Fruit fly (Drosophila melanogaster) whole organism, embryonic: ENCODE data around the gene Arp10.

ENCODE experiments used
- Atf6 ChIP-seq: fragments of 200-800 bp; sonication (Bioruptor generic); IDR thresholded peaks from 2 replicates; pipeline ENCODE4 v1.3.6; 2022; ENCODE audit warnings: missing biosample characterization, missing genetic modification characterization
- BEAF-32 ChIP-seq: fragments of 200-800 bp; sonication (Bioruptor generic); optimal IDR thresholded peaks from 3 replicates; lab custom pipeline; 2017; ENCODE audit warnings: missing biosample characterization, missing genetic modification characterization, mild to moderate bottlenecking, moderate library complexity, missing genetic modification reagents
- CG10267 ChIP-seq: fragments of 200-800 bp; sonication (Bioruptor generic); optimal IDR thresholded peaks from 2 replicates; lab custom pipeline; 2018; ENCODE audit warnings: missing biosample characterization, mild to moderate bottlenecking, missing genetic modification characterization, moderate library complexity
- CG10274 ChIP-seq: fragments of 200-800 bp; sonication (Bioruptor generic); optimal IDR thresholded peaks from 3 replicates; lab custom pipeline; 2017; ENCODE audit warnings: missing biosample characterization, mild to moderate bottlenecking, missing genetic modification characterization
- CG10543 ChIP-seq: fragments of 200-800 bp; sonication (Bioruptor generic); optimal IDR thresholded peaks from 3 replicates; lab custom pipeline; 2017; ENCODE audit warnings: missing biosample characterization, mild to moderate bottlenecking, missing genetic modification characterization, moderate library complexity
- CG11398 ChIP-seq: fragments of 200-800 bp; sonication (Bioruptor generic); optimal IDR thresholded peaks from 2 replicates; lab custom pipeline; 2016; ENCODE audit warnings: missing biosample characterization, missing genetic modification characterization
- CG11456 ChIP-seq: fragments of 200-800 bp; sonication (Bioruptor generic); IDR thresholded peaks from 3 replicates; pipeline ENCODE4 v1.3.6; 2022; ENCODE audit warnings: missing biosample characterization, missing genetic modification characterization
- CG12155 ChIP-seq: fragments of 200-800 bp; sonication (Bioruptor generic); optimal IDR thresholded peaks from 3 replicates; lab custom pipeline; 2016; ENCODE audit warnings: missing biosample characterization, missing genetic modification characterization
- CG16779 ChIP-seq: fragments of 200-800 bp; sonication (Bioruptor generic); IDR thresholded peaks from 2 replicates; pipeline ENCODE4 v1.3.6; 2022; ENCODE audit warnings: missing biosample characterization, missing genetic modification characterization
- CG16813 ChIP-seq: fragments of 200-800 bp; sonication (Bioruptor generic); IDR thresholded peaks from 3 replicates; pipeline ENCODE4 v1.3.6; 2022; ENCODE audit warnings: missing biosample characterization, missing genetic modification characterization; ENCODE audit not compliant: partially characterized antibody
- CG16815 ChIP-seq: fragments of 200-800 bp; sonication (Bioruptor generic); optimal IDR thresholded peaks from 3 replicates; lab custom pipeline; 2017; ENCODE audit warnings: missing biosample characterization, mild to moderate bottlenecking, missing genetic modification characterization
- CG17328 ChIP-seq: fragments of 200-800 bp; sonication (Bioruptor generic); IDR thresholded peaks from 2 replicates; pipeline ENCODE4 v1.3.6; 2022; ENCODE audit warnings: missing biosample characterization, missing genetic modification characterization
- CG17385 ChIP-seq: fragments of 200-800 bp; sonication (Bioruptor generic); optimal IDR thresholded peaks from 3 replicates; lab custom pipeline; 2018; ENCODE audit warnings: missing biosample characterization, mild to moderate bottlenecking, missing genetic modification characterization
- CG18476 ChIP-seq: fragments of 200-800 bp; sonication (Bioruptor generic); optimal IDR thresholded peaks from 2 replicates; lab custom pipeline; 2016; ENCODE audit warnings: missing biosample characterization, mild to moderate bottlenecking, missing genetic modification characterization
- CG18764 ChIP-seq: fragments of 200-800 bp; sonication (Bioruptor generic); optimal IDR thresholded peaks from 3 replicates; lab custom pipeline; 2016; ENCODE audit warnings: missing biosample characterization, missing genetic modification characterization
- CG3065 ChIP-seq: fragments of 200-800 bp; sonication (Bioruptor generic); optimal IDR thresholded peaks from 2 replicates; lab custom pipeline; 2016; ENCODE audit warnings: missing biosample characterization, missing genetic modification characterization
- CG3163 ChIP-seq: fragments of 200-800 bp; sonication (Bioruptor generic); optimal IDR thresholded peaks from 3 replicates; lab custom pipeline; 2016; ENCODE audit warnings: missing biosample characterization, missing genetic modification characterization
- CG34422 ChIP-seq: fragments of 200-800 bp; sonication (Bioruptor generic); IDR thresholded peaks from 3 replicates; pipeline ENCODE4 v1.3.6; 2022; ENCODE audit warnings: missing biosample characterization, missing genetic modification characterization
- CG4328 ChIP-seq: fragments of 200-800 bp; sonication (Bioruptor generic); optimal IDR thresholded peaks from 3 replicates; lab custom pipeline; 2017; ENCODE audit warnings: missing biosample characterization, missing genetic modification reagents, missing genetic modification characterization
- CG6175 ChIP-seq: fragments of 200-800 bp; sonication (Bioruptor generic); IDR thresholded peaks from 3 replicates; pipeline ENCODE4 v1.3.6; 2022; ENCODE audit warnings: missing biosample characterization, missing genetic modification characterization
- CG6854 ChIP-seq: fragments of 200-800 bp; sonication (Bioruptor generic); optimal IDR thresholded peaks from 3 replicates; lab custom pipeline; 2017; ENCODE audit warnings: missing biosample characterization, mild to moderate bottlenecking, missing genetic modification characterization
- CoRest ChIP-seq: fragments of 200-800 bp; sonication (Bioruptor generic); optimal IDR thresholded peaks from 3 replicates; lab custom pipeline; 2018; ENCODE audit warnings: missing biosample characterization, mild to moderate bottlenecking, missing genetic modification characterization, moderate library complexity
- CrebB ChIP-seq: fragments of 200-800 bp; sonication (Bioruptor generic); optimal IDR thresholded peaks from 3 replicates; lab custom pipeline; 2018; ENCODE audit warnings: missing biosample characterization, mild to moderate bottlenecking, missing genetic modification characterization
- Dip3 ChIP-seq: fragments of 200-800 bp; sonication (Bioruptor generic); optimal IDR thresholded peaks from 3 replicates; lab custom pipeline; 2016; ENCODE audit warnings: missing biosample characterization, missing genetic modification characterization
- Fer3 ChIP-seq: fragments of 200-800 bp; sonication (Bioruptor generic); optimal IDR thresholded peaks from 2 replicates; lab custom pipeline; 2018; ENCODE audit warnings: missing biosample characterization, mild to moderate bottlenecking, missing genetic modification characterization, moderate library complexity
- H2.0 ChIP-seq: fragments of 200-800 bp; sonication (Bioruptor generic); IDR thresholded peaks from 2 replicates; pipeline ENCODE4 v1.3.6; 2022; ENCODE audit warnings: missing biosample characterization, missing genetic modification characterization
- Max ChIP-seq: fragments of 200-800 bp; sonication (Bioruptor generic); optimal IDR thresholded peaks from 2 replicates; lab custom pipeline; 2016; ENCODE audit warnings: missing biosample characterization, mild to moderate bottlenecking, missing genetic modification characterization
- Myb ChIP-seq: fragments of 200-800 bp; sonication (Bioruptor generic); optimal IDR thresholded peaks from 2 replicates; lab custom pipeline; 2016; ENCODE audit warnings: missing biosample characterization, missing genetic modification characterization
- Ptx1 ChIP-seq: fragments of 200-800 bp; sonication (Bioruptor generic); IDR thresholded peaks from 2 replicates; pipeline ENCODE4 v1.3.6; 2022; ENCODE audit warnings: missing biosample characterization, missing genetic modification characterization
- Taf1 ChIP-seq: fragments of 200-800 bp; sonication (Bioruptor generic); IDR thresholded peaks from 2 replicates; pipeline ENCODE4 v1.3.6; 2022; ENCODE audit warnings: missing biosample characterization, missing genetic modification characterization
- Tbp ChIP-seq: fragments of >200 bp; optimal IDR thresholded peaks from 2 replicates; lab custom pipeline; 2018; ENCODE audit warnings: missing biosample characterization, missing genetic modification characterization
- Xrp1 ChIP-seq: fragments of 200-800 bp; sonication (Bioruptor generic); IDR thresholded peaks from 2 replicates; pipeline ENCODE4 v1.3.6; 2022; ENCODE audit warnings: missing biosample characterization, missing genetic modification characterization
- al ChIP-seq: fragments of 200-800 bp; sonication (Bioruptor generic); IDR thresholded peaks from 2 replicates; pipeline ENCODE4 v1.3.6; 2022; ENCODE audit warnings: missing biosample characterization, missing genetic modification characterization
- bigmax ChIP-seq: fragments of 200-800 bp; sonication (Bioruptor generic); optimal IDR thresholded peaks from 2 replicates; lab custom pipeline; 2018; ENCODE audit warnings: missing biosample characterization, mild to moderate bottlenecking, missing genetic modification characterization
- cato ChIP-seq: fragments of 200-800 bp; sonication (Bioruptor generic); optimal IDR thresholded peaks from 2 replicates; lab custom pipeline; 2016; ENCODE audit warnings: missing biosample characterization, missing genetic modification characterization, borderline replicate concordance
- corto ChIP-seq: fragments of 200-800 bp; sonication (Bioruptor generic); optimal IDR thresholded peaks from 2 replicates; lab custom pipeline; 2016; ENCODE audit warnings: missing biosample characterization, mild to moderate bottlenecking, missing genetic modification characterization, moderate library complexity
- dan ChIP-seq: fragments of 200-800 bp; sonication (Bioruptor generic); IDR thresholded peaks from 2 replicates; pipeline ENCODE4 v1.3.6; 2022; ENCODE audit warnings: missing biosample characterization, missing genetic modification characterization
- eve ChIP-seq, 2 experiments: fragments of >200 bp; optimal IDR thresholded peaks; 2 replicates each; lab custom pipeline; 2017; ENCODE audit warnings: missing biosample characterization in 2 of 2, missing genetic modification characterization in 2 of 2
- ind ChIP-seq: fragments of 200-800 bp; sonication (Bioruptor generic); optimal IDR thresholded peaks from 3 replicates; lab custom pipeline; 2016; ENCODE audit warnings: missing biosample characterization, missing genetic modification characterization
- jigr1 ChIP-seq: fragments of 200-800 bp; sonication (Bioruptor generic); IDR thresholded peaks from 3 replicates; pipeline ENCODE4 v1.3.6; 2022; ENCODE audit warnings: missing biosample characterization, missing genetic modification characterization
- maf-S ChIP-seq: fragments of 200-800 bp; sonication (Bioruptor generic); optimal IDR thresholded peaks from 2 replicates; lab custom pipeline; 2016; ENCODE audit warnings: missing biosample characterization, missing genetic modification characterization
- mld ChIP-seq: fragments of 200-800 bp; sonication (Bioruptor generic); IDR thresholded peaks from 3 replicates; pipeline ENCODE4 v1.3.6; 2022; ENCODE audit warnings: missing biosample characterization, missing genetic modification characterization; ENCODE audit not compliant: partially characterized antibody
- nom ChIP-seq: fragments of 200-800 bp; sonication (Bioruptor generic); optimal IDR thresholded peaks from 2 replicates; lab custom pipeline; 2017; ENCODE audit warnings: missing biosample characterization, missing genetic modification characterization, mild to moderate bottlenecking, moderate library complexity, missing genetic modification reagents
- odd ChIP-seq: fragments of 200-800 bp; sonication (Bioruptor generic); optimal IDR thresholded peaks from 2 replicates; lab custom pipeline; 2017; ENCODE audit warnings: missing biosample characterization, mild to moderate bottlenecking, missing genetic modification characterization
- onecut ChIP-seq: fragments of 200-800 bp; sonication (Bioruptor generic); IDR thresholded peaks from 2 replicates; pipeline ENCODE4 v1.3.6; 2022; ENCODE audit warnings: missing biosample characterization, missing genetic modification characterization
- otp ChIP-seq: fragments of 200-800 bp; sonication (Bioruptor generic); IDR thresholded peaks from 3 replicates; pipeline ENCODE4, ENCODE4 v1.3.6; 2022; ENCODE audit warnings: missing biosample characterization, missing genetic modification characterization
- sima ChIP-seq: fragments of 200-800 bp; sonication (Bioruptor generic); optimal IDR thresholded peaks from 2 replicates; lab custom pipeline; 2016; ENCODE audit warnings: missing biosample characterization, missing genetic modification characterization
- slp2 ChIP-seq: fragments of 200-800 bp; sonication (Bioruptor generic); optimal IDR thresholded peaks from 2 replicates; lab custom pipeline; 2016; ENCODE audit warnings: missing biosample characterization, missing genetic modification characterization
- stc ChIP-seq: fragments of 200-800 bp; sonication (Bioruptor generic); IDR thresholded peaks from 2 replicates; pipeline ENCODE4 v1.3.6; 2022; ENCODE audit warnings: missing biosample characterization, missing genetic modification characterization
- unpg ChIP-seq: fragments of 200-800 bp; sonication (Bioruptor generic); optimal IDR thresholded peaks from 3 replicates; lab custom pipeline; 2018; ENCODE audit warnings: missing biosample characterization, mild to moderate bottlenecking, missing genetic modification characterization, moderate library complexity
- vnd ChIP-seq: fragments of 200-800 bp; sonication (Bioruptor generic); IDR thresholded peaks from 3 replicates; pipeline ENCODE4 v1.3.6; 2022; ENCODE audit warnings: missing biosample characterization, missing genetic modification characterization; ENCODE audit not compliant: partially characterized antibody

Gene Arp10

DNA sequence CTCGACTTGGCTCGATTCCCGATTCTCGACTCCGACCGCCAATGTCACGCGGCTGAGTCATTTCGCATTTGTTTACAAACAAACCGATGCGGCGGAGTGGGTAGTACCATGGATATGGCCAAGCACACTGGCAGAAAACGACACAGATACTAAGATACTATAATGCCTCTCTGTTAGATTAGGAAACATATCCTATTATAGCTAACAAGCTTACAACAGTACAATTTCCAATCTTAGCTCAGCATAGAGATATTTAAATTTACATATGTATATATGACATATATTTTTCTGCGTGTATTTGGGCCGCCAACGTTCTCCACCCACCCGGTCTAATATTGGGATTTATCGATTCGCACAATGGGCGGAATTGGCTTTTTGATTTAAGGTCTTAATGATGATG is 42.0 kb downstream of the Arp10 start (continued):
- TF ChIP-seq H2.0 (peak; percentile 71), otp (GFP tag; lab: Robert Waterston, UW) (peak; percentile 76; the same call in 2 of the 3 replicates), odd (GFP tag; lab: Kevin White, UChicago) (no peak), CG18476 (GFP tag; lab: Kevin White, UChicago) (peak; percentile 49), Atf6 (GFP tag; lab: Robert Waterston, UW) (peak; percentile 89), CG6175 (GFP tag; lab: Robert Waterston, UW) (peak; percentile 74), unpg (GFP tag; lab: Kevin White, UChicago) (peak; percentile 75), Xrp1 (GFP tag; lab: Robert Waterston, UW) (peak; percentile 71), CG10274 (GFP tag; lab: Kevin White, UChicago) (peak; percentile 43), Dip3 (GFP tag; lab: Kevin White, UChicago) (peak; percentile 51), Tbp (GFP tag; lab: Kevin White, UChicago) (no peak), Myb (GFP tag; lab: Kevin White, UChicago) (peak; percentile 19), CG10543 (GFP tag; lab: Kevin White, UChicago) (peak; percentile 66), cato (GFP tag; lab: Kevin White, UChicago) (no peak), CG11456 (GFP tag; lab: Robert Waterston, UW) (peak; percentile 80), Max (peak; percentile 52), CG3065 (peak; percentile 19), CG34422 (GFP tag; lab: Robert Waterston, UW) (peak; percentile 76), dan (GFP tag; lab: Robert Waterston, UW) (0 out of 2 replicates have a peak, but pooled peaks have one; percentile 23), vnd (GFP tag; lab: Robert Waterston, UW) (no peak), corto (peak; percentile 44), bigmax (no peak), CG16779 (GFP tag; lab: Robert Waterston, UW) (0 out of 2 replicates have a peak, but pooled peaks have one; percentile 27), CG3163 (no peak), Ptx1 (GFP tag; lab: Robert Waterston, UW) (peak; percentile 82), CG18764 (GFP tag; lab: Kevin White, UChicago) (peak; percentile 35), ind (GFP tag; lab: Kevin White, UChicago) (peak; percentile 76), maf-S (GFP tag; lab: Kevin White, UChicago) (peak; percentile 2), slp2 (GFP tag; lab: Kevin White, UChicago) (peak; percentile 42), CG16815 (GFP tag; lab: Kevin White, UChicago) (peak; percentile 31), sima (no peak), CG4328 (GFP tag; lab: Kevin White, UChicago) (peak; percentile 49), al (GFP tag; lab: Robert Waterston, UW) (peak; percentile 87), CG17385 (GFP tag; lab: Kevin White, UChicago) (peak; percentile 69), nom (GFP tag; lab: Kevin White, UChicago) (peak; percentile 21), CG17328 (peak; percentile 74), CG16813 (GFP tag; lab: Robert Waterston, UW) (no peak), eve (GFP tag; optimal IDR thresholded peaks at IDR 0.05; lab: Kevin White, UChicago) (no peak), CG6854 (GFP tag; lab: Kevin White, UChicago) (peak; percentile 39), CoRest (peak; percentile 70), onecut (GFP tag; lab: Robert Waterston, UW) (peak; percentile 54), CG11398 (GFP tag; lab: Kevin White, UChicago) (no peak), CG12155 (GFP tag; lab: Kevin White, UChicago) (peak; percentile 80), jigr1 (peak; percentile 59; the same call in 1 of the 3 replicates), CrebB (tag; lab: Kevin White, UChicago) (peak; percentile 52), Taf1 (GFP tag; lab: Robert Waterston, UW) (peak; percentile 82), mld (no peak), stc (GFP tag; lab: Robert Waterston, UW) (peak; percentile 44; the same call in 1 of the 2 replicates), BEAF-32 (GFP tag; lab: Kevin White, UChicago) (no peak), Fer3 (tag; lab: Kevin White, UChicago) (peak; percentile 80), CG10267 (tag; lab: Kevin White, UChicago) (peak; percentile 59)
